Worm (Caenorhabditis elegans): ENCODE data around the gene F21C10.9.

ce11 chrV:9123186-9123585 lies 24.7 kb upstream of the F21C10.9 start, which contains the start of gene F21C10.11:
- no peak for TF ChIP-seq klf-2 (GFP tag; conservative IDR thresholded peaks at IDR 0.05)
- TF ChIP-seq med-1 (GFP tag; optimal IDR thresholded peaks at IDR 0.05; ENCODE audit: insufficient read depth) = no peak

All from whole organism, midembryonic.